Worm (Caenorhabditis elegans): ENCODE measurements around the gene Y105C5A.1.

Y105C5A.1 gene

ce11 chrIV:15526477-15526876, 37.8 kb downstream of the Y105C5A.1 start (continued):
- TF ChIP-seq xnd-1 (tag; optimal IDR thresholded peaks at IDR 0.05): peak; percentile 48
- no peak for TF ChIP-seq cebp-1 (GFP tag; IDR thresholded peaks at IDR 0.05)
- no peak for TF ChIP-seq cebp-1 (tag; optimal IDR thresholded peaks at IDR 0.05)
- peak; percentile 59; the same call in 1 of the 2 replicates for TF ChIP-seq ztf-6 (GFP tag; IDR thresholded peaks at IDR 0.05)
- peak; percentile 69 for TF ChIP-seq lin-40 (tag; optimal IDR thresholded peaks at IDR 0.05)
- TF ChIP-seq egrh-3 (GFP tag; IDR thresholded peaks at IDR 0.05): no peak
- peak; percentile 77 for TF ChIP-seq dox-1 (GFP tag; IDR thresholded peaks at IDR 0.05)

ce11 chrIV:15525733-15526132, 38.5 kb downstream of the Y105C5A.1 start:
- TF ChIP-seq F23B12.7 (tag; optimal IDR thresholded peaks at IDR 0.05; ENCODE audit: insufficient read depth) (no peak), ztf-26 (tag; optimal IDR thresholded peaks at IDR 0.05) (no peak), snpc-1.3 (tag; optimal IDR thresholded peaks at IDR 0.05; ENCODE audit: insufficient read depth) (no peak), egrh-3 (GFP tag; IDR thresholded peaks at IDR 0.05) (peak; percentile 46; the same call in 1 of the 2 replicates), F52B5.7 (tag; optimal IDR thresholded peaks at IDR 0.05) (no peak), F10E7.11 (tag; optimal IDR thresholded peaks at IDR 0.05) (no peak), dox-1 (GFP tag; IDR thresholded peaks at IDR 0.05) (no peak), die-1 (tag; optimal IDR thresholded peaks at IDR 0.05) (no peak), nhr-80 (tag; optimal IDR thresholded peaks at IDR 0.05) (no peak), hsf-1 (GFP tag; IDR thresholded peaks at IDR 0.05) (no peak), ceh-58 (GFP tag; IDR thresholded peaks at IDR 0.05) (no peak), pbrm-1 (GFP tag; IDR thresholded peaks at IDR 0.05) (no peak), let-607 (tag; optimal IDR thresholded peaks at IDR 0.05) (no peak), lin-54 (GFP tag; optimal IDR thresholded peaks at IDR 0.05) (no peak), rpc-1 (optimal IDR thresholded peaks at IDR 0.05) (no peak), rpc-1 (tag; optimal IDR thresholded peaks at IDR 0.05) (no peak), mcd-1 (GFP tag; IDR thresholded peaks at IDR 0.05) (no peak), attf-6 (GFP tag; IDR thresholded peaks at IDR 0.05) (peak; percentile 71), zfh-2 (GFP tag; conservative IDR thresholded peaks at IDR 0.05) (peak; percentile 76), bed-1 (GFP tag; IDR thresholded peaks at IDR 0.05) (no peak), ztf-6 (GFP tag; IDR thresholded peaks at IDR 0.05) (no peak), rcor-1 (GFP tag; IDR thresholded peaks at IDR 0.05) (no peak), mxl-1 (tag; optimal IDR thresholded peaks at IDR 0.05) (no peak), lin-26 (GFP tag; IDR thresholded peaks at IDR 0.05) (no peak)

ce11 chrIV:15524923-15525322, 39.3 kb downstream of the Y105C5A.1 start:
- TF ChIP-seq attf-6 (GFP tag; IDR thresholded peaks at IDR 0.05): peak; percentile 86
- no peak for TF ChIP-seq ceh-79 (tag; optimal IDR thresholded peaks at IDR 0.05)
- TF ChIP-seq egrh-3 (GFP tag; IDR thresholded peaks at IDR 0.05): peak; percentile 6; the same call in 1 of the 2 replicates
- no peak for TF ChIP-seq let-607 (tag; optimal IDR thresholded peaks at IDR 0.05)
- TF ChIP-seq tbp1 (GFP tag; optimal IDR thresholded peaks at IDR 0.05): peak; percentile 28
- TF ChIP-seq madf-6 (GFP tag; IDR thresholded peaks at IDR 0.05): 0 out of 2 replicates have a peak, but pooled peaks have one; percentile 29
- 0 out of 2 replicates have a peak, but pooled peaks have one; percentile 13 for TF ChIP-seq dox-1 (GFP tag; IDR thresholded peaks at IDR 0.05)
- no peak for TF ChIP-seq zfh-2 (GFP tag; conservative IDR thresholded peaks at IDR 0.05)
- no peak for TF ChIP-seq snpc-4 (GFP tag; optimal IDR thresholded peaks at IDR 0.05)
- TF ChIP-seq snpc-4 (tag; optimal IDR thresholded peaks at IDR 0.05): peak in 3 of 4 experiments; percentile 69 to 90 (median 84)
- no peak for TF ChIP-seq ztf-22 (GFP tag; optimal IDR thresholded peaks at IDR 0.05)
- peak; percentile 20 for TF ChIP-seq lsl-1 (GFP tag; optimal IDR thresholded peaks at IDR 0.05)
- 0 out of 2 replicates have a peak, but pooled peaks have one; percentile 16 for TF ChIP-seq nfyb-1 (GFP tag; IDR thresholded peaks at IDR 0.05)
- no peak for TF ChIP-seq egl-18 (GFP tag; IDR thresholded peaks at IDR 0.05)
- no peak for TF ChIP-seq cebp-1 (GFP tag; IDR thresholded peaks at IDR 0.05)
- TF ChIP-seq cebp-1 (tag; optimal IDR thresholded peaks at IDR 0.05): peak; percentile 84
- no peak for TF ChIP-seq ztf-26 (tag; optimal IDR thresholded peaks at IDR 0.05)

Data from whole organism, young adult.